Worm (Caenorhabditis elegans): ENCODE results near the gene R10E9.3.

- no peak for TF ChIP-seq fkh-10 (GFP tag; optimal IDR thresholded peaks at IDR 0.05)
- TF ChIP-seq lin-13 (GFP tag; optimal IDR thresholded peaks at IDR 0.05): no peak
- TF ChIP-seq pha-4 (GFP tag; IDR thresholded peaks at IDR 0.05): no peak
- TF ChIP-seq pha-4 (tag; optimal IDR thresholded peaks at IDR 0.05): no peak
- no peak for TF ChIP-seq aly-2 (tag; optimal IDR thresholded peaks at IDR 0.05)
- no peak for TF ChIP-seq rbr-2 (tag; optimal IDR thresholded peaks at IDR 0.05)
- TF ChIP-seq ceh-20 (GFP tag; IDR thresholded peaks at IDR 0.05): no peak
- no peak for TF ChIP-seq zag-1 (tag; optimal IDR thresholded peaks at IDR 0.05)
- TF ChIP-seq nhr-10 (tag; optimal IDR thresholded peaks at IDR 0.05): no peak
- no peak for TF ChIP-seq gei-8 (GFP tag; optimal IDR thresholded peaks at IDR 0.05)
- no peak for TF ChIP-seq ceh-82 (tag; optimal IDR thresholded peaks at IDR 0.05)
- TF ChIP-seq R02D3.7 (tag; optimal IDR thresholded peaks at IDR 0.05): no peak
Observed at ce11 chrIII:3975008-3975407, 15.0 kb downstream of the R10E9.3 start.

Measured in whole organism, L4 larva.